Worm (Caenorhabditis elegans) whole organism, L2 larva: ENCODE data around the gene C08F11.12.

ENCODE experiments used
- C34F6.9 ChIP-seq: fragments of 150-350 bp; optimal IDR thresholded peaks from 2 replicates; lab custom pipeline; 2014; ENCODE audit warnings: missing biosample characterization, missing genetic modification characterization
- F13H6.1 ChIP-seq: sonication (generic microtip); optimal IDR thresholded peaks from 2 replicates; lab custom pipeline; 2016; ENCODE audit warnings: missing genetic modification characterization, missing compliant biosample characterization
- Y55F3AM.14 ChIP-seq: fragments of 200-800 bp; sonication (Bioruptor generic); optimal IDR thresholded peaks from 2 replicates; lab custom pipeline; 2018; ENCODE audit warnings: mild to moderate bottlenecking, missing genetic modification characterization, missing compliant biosample characterization
- ZK546.5 ChIP-seq: sonication (generic microtip); optimal IDR thresholded peaks from 2 replicates; lab custom pipeline; 2017; ENCODE audit warnings: missing biosample characterization, missing genetic modification characterization
- aly-2 ChIP-seq: fragments of 150-350 bp; optimal IDR thresholded peaks from 2 replicates; lab custom pipeline; 2014; ENCODE audit warnings: missing biosample characterization, missing genetic modification characterization
- ama-1 ChIP-seq: fragments of 150-350 bp; optimal IDR thresholded peaks from 2 replicates; lab custom pipeline; 2018; ENCODE audit warnings: inconsistent platforms
- blmp-1 ChIP-seq: sonication (generic microtip); optimal IDR thresholded peaks from 2 replicates; lab custom pipeline; 2017; ENCODE audit warnings: missing genetic modification characterization, mild to moderate bottlenecking, missing compliant biosample characterization, antibody characterized with exemption, moderate library complexity; ENCODE audit not compliant: insufficient read depth
- ceh-16 ChIP-seq: fragments of 150-350 bp; optimal IDR thresholded peaks from 2 replicates; lab custom pipeline; 2014; ENCODE audit warnings: missing biosample characterization, missing genetic modification characterization
- ceh-82 ChIP-seq: fragments of 150-350 bp; optimal IDR thresholded peaks from 2 replicates; lab custom pipeline; 2014; ENCODE audit warnings: missing biosample characterization, missing genetic modification characterization
- crh-2 ChIP-seq: sonication (generic microtip); optimal IDR thresholded peaks from 2 replicates; lab custom pipeline; 2017; ENCODE audit warnings: missing biosample characterization, missing genetic modification characterization
- dmd-4 ChIP-seq: sonication (generic microtip); optimal IDR thresholded peaks from 2 replicates; lab custom pipeline; 2017; ENCODE audit warnings: missing biosample characterization, missing genetic modification characterization
- egl-27 ChIP-seq: sonication (generic microtip); optimal IDR thresholded peaks from 3 replicates; lab custom pipeline; 2017; ENCODE audit warnings: missing biosample characterization, missing genetic modification reagents, missing genetic modification characterization
- elt-1 ChIP-seq: fragments of 150-350 bp; optimal IDR thresholded peaks from 2 replicates; lab custom pipeline; 2014; ENCODE audit warnings: missing biosample characterization, missing genetic modification characterization
- elt-3 ChIP-seq: sonication (generic microtip); optimal IDR thresholded peaks from 2 replicates; lab custom pipeline; 2017; ENCODE audit warnings: missing biosample characterization, missing genetic modification characterization
- fos-1 ChIP-seq: fragments of 150-350 bp; optimal IDR thresholded peaks from 2 replicates; lab custom pipeline; 2014; ENCODE audit warnings: missing biosample characterization, missing genetic modification characterization
- gmeb-1 ChIP-seq: fragments of 150-350 bp; optimal IDR thresholded peaks from 2 replicates; lab custom pipeline; 2014; ENCODE audit warnings: missing biosample characterization, missing genetic modification characterization
- lin-13 ChIP-seq: fragments of 150-350 bp; optimal IDR thresholded peaks from 2 replicates; lab custom pipeline; 2014; ENCODE audit warnings: missing biosample characterization, missing genetic modification reagents, missing genetic modification characterization
- lin-39 ChIP-seq: fragments of 150-350 bp; optimal IDR thresholded peaks from 2 replicates; lab custom pipeline; 2014; ENCODE audit warnings: missing biosample characterization, missing genetic modification reagents, missing genetic modification characterization
- lsy-2 ChIP-seq, 2 experiments: fragments of 150-350 bp in 1 of 2; sonication (generic microtip) in 1 of 2; optimal IDR thresholded peaks; 2 replicates each; lab custom pipeline; 2014 to 2017; ENCODE audit warnings: missing biosample characterization in 2 of 2, missing genetic modification characterization in 2 of 2
- mab-5 ChIP-seq: fragments of 150-350 bp; optimal IDR thresholded peaks from 2 replicates; lab custom pipeline; 2014; ENCODE audit warnings: missing biosample characterization, missing genetic modification characterization
- mbf-1 ChIP-seq: sonication (generic microtip); optimal IDR thresholded peaks from 2 replicates; lab custom pipeline; 2017; ENCODE audit warnings: missing biosample characterization, missing genetic modification characterization
- mdl-1 ChIP-seq, 2 experiments: fragments of 150-350 bp in 1 of 2; sonication (generic microtip) in 1 of 2; optimal IDR thresholded peaks; 2 replicates each; lab custom pipeline; 2017; ENCODE audit warnings: missing biosample characterization in 2 of 2, missing genetic modification characterization in 2 of 2
- nhr-10 ChIP-seq: sonication (generic microtip); optimal IDR thresholded peaks from 2 replicates; lab custom pipeline; 2017; ENCODE audit warnings: missing biosample characterization, missing genetic modification characterization
- nhr-11 ChIP-seq: fragments of 150-350 bp; optimal IDR thresholded peaks from 2 replicates; lab custom pipeline; 2014; ENCODE audit warnings: missing biosample characterization, missing genetic modification characterization
- nhr-129 ChIP-seq: fragments of 150-350 bp; optimal IDR thresholded peaks from 2 replicates; lab custom pipeline; 2014; ENCODE audit warnings: missing biosample characterization, missing genetic modification characterization
- nhr-21 ChIP-seq: fragments of 150-350 bp; optimal IDR thresholded peaks from 2 replicates; lab custom pipeline; 2014; ENCODE audit warnings: missing biosample characterization, missing genetic modification characterization
- nhr-237 ChIP-seq: fragments of 150-350 bp; optimal IDR thresholded peaks from 2 replicates; lab custom pipeline; 2014; ENCODE audit warnings: missing biosample characterization, missing genetic modification characterization
- nhr-25 ChIP-seq: fragments of 150-350 bp; sonication (generic microtip); optimal IDR thresholded peaks from 3 replicates; lab custom pipeline; 2014; ENCODE audit warnings: missing biosample characterization, missing genetic modification characterization
- nhr-6 ChIP-seq: fragments of 150-350 bp; optimal IDR thresholded peaks from 2 replicates; lab custom pipeline; 2014; ENCODE audit warnings: missing biosample characterization, missing genetic modification characterization
- nhr-77 ChIP-seq: fragments of 150-350 bp; optimal IDR thresholded peaks from 2 replicates; lab custom pipeline; 2014; ENCODE audit warnings: missing biosample characterization, missing genetic modification characterization
- peb-1 ChIP-seq: fragments of 150-350 bp; optimal IDR thresholded peaks from 2 replicates; lab custom pipeline; 2014; ENCODE audit warnings: missing biosample characterization, missing genetic modification characterization
- sem-4 ChIP-seq: fragments of 150-350 bp; optimal IDR thresholded peaks from 2 replicates; lab custom pipeline; 2014; ENCODE audit warnings: missing biosample characterization, missing genetic modification reagents, missing genetic modification characterization
- skn-1 ChIP-seq: sonication (generic microtip); optimal IDR thresholded peaks from 2 replicates; lab custom pipeline; 2017; ENCODE audit warnings: missing biosample characterization, missing genetic modification characterization
- sma-3 ChIP-seq: sonication (generic microtip); optimal IDR thresholded peaks from 2 replicates; lab custom pipeline; 2016; ENCODE audit warnings: missing genetic modification reagents, missing genetic modification characterization, missing compliant biosample characterization
- sma-9 ChIP-seq, 2 experiments: fragments of 150-350 bp in 1 of 2; sonication (generic microtip) in 1 of 2; optimal IDR thresholded peaks; 2 replicates each; lab custom pipeline; 2014 to 2016; ENCODE audit warnings: missing genetic modification characterization in 2 of 2, mild to moderate bottlenecking in 1 of 2, missing biosample characterization in 1 of 2, missing compliant biosample characterization in 1 of 2, missing genetic modification reagents in 1 of 2, moderate library complexity in 1 of 2
- unc-62 ChIP-seq: fragments of 150-350 bp; optimal IDR thresholded peaks from 2 replicates; lab custom pipeline; 2014; ENCODE audit warnings: missing biosample characterization, missing genetic modification reagents, missing genetic modification characterization
- zag-1 ChIP-seq: fragments of 150-350 bp; optimal IDR thresholded peaks from 2 replicates; lab custom pipeline; 2014; ENCODE audit warnings: missing biosample characterization, missing genetic modification characterization
- ztf-1 ChIP-seq: fragments of 200-800 bp; sonication (Bioruptor generic); conservative IDR thresholded peaks from 2 replicates; pipeline ENCODE4 v1.3.6; 2022; ENCODE audit warnings: missing genetic modification characterization, missing compliant biosample characterization
- ztf-4 ChIP-seq: fragments of 150-350 bp; optimal IDR thresholded peaks from 2 replicates; lab custom pipeline; 2014; ENCODE audit warnings: missing biosample characterization, missing genetic modification characterization

Gene C08F11.12

DNA sequence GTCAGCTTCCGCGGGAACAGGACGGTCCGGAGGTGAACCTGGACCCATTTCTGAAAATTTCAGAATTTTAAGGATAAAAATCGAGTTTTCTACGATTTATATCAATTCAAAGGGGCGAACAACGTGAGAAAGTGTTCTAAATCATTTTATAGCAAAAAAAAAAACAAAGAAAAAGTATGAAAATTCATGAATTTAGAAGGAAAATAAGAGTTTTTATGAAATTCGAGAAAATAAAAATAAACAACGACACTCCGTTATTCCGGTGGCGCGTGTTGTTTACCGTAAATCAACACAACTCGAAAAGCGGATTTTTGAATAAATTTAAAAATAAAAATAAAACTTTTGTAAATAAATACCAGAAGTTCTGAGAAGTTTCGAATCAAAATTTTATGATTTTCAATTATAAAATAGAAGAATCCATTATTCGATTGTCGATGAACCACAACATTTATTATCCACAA is 35.7 kb upstream of the C08F11.12 start, which contains the start of gene nyn-1:
Gene nyn-1, minus strand, starts transcription at position 51 of the 461 bp plus-strand sequence.
- no peak for TF ChIP-seq nhr-6 (tag; lab: Kevin White, UChicago)
- TF ChIP-seq nhr-237 (tag; lab: Kevin White, UChicago) = no peak
- no peak for TF ChIP-seq skn-1
- TF ChIP-seq ztf-4 (tag; lab: Kevin White, UChicago) = no peak
- no peak for TF ChIP-seq ztf-1 (GFP tag; lab: Robert Waterston, UW)
- TF ChIP-seq fos-1 (tag; lab: Kevin White, UChicago) = no peak
- TF ChIP-seq ama-1 = no peak
- no peak for TF ChIP-seq nhr-11 (tag; lab: Kevin White, UChicago)
- no peak for TF ChIP-seq ceh-82 (tag; lab: Kevin White, UChicago)
- no peak for TF ChIP-seq peb-1 (tag; lab: Kevin White, UChicago)
- TF ChIP-seq lin-39 (tag; lab: Kevin White, UChicago) = no peak
- TF ChIP-seq nhr-10 (tag; lab: Kevin White, UChicago) = no peak
- no peak for TF ChIP-seq blmp-1 (tag; lab: Kevin White, UChicago)
- no peak for TF ChIP-seq elt-1 (tag; lab: Kevin White, UChicago)

ce11 chrIV:13684827-13685226 is 33.5 kb upstream of the C08F11.12 start:
- TF ChIP-seq ZK546.5 (tag; lab: Kevin White, UChicago) (no peak), nhr-77 (tag; lab: Kevin White, UChicago) (no peak)

DNA sequence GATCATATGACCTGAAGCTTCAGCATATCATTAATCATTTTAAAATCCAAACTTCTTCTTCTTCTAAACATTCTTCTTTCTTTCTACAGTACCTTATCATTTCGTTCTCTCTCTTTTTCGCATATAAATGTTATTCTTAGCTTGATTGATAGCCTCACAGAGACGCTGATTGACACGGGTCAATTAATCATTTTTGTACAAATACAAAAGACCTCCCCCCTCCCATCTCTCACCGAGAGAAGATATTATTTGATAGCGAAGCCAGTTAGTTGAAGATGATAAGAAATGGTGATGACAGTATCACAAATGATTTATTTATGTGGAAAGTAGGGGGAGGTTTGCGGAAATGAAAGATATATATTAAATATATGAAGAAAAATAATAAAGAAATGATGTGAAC is 31.4 kb upstream of the C08F11.12 start:
- TF ChIP-seq elt-3 (tag; lab: Kevin White, UChicago) (no peak), egl-27 (tag; lab: Kevin White, UChicago) (peak; percentile 60), Y55F3AM.14 (GFP tag; lab: Kevin White, UChicago) (no peak), fos-1 (tag; lab: Kevin White, UChicago) (peak; percentile 64), C34F6.9 (tag; lab: Kevin White, UChicago) (no peak), crh-2 (tag; lab: Kevin White, UChicago) (peak; percentile 57), ceh-82 (tag; lab: Kevin White, UChicago) (no peak), sma-3 (GFP tag; lab: Kevin White, UChicago) (peak; percentile 83), nhr-25 (peak; percentile 89), nhr-11 (tag; lab: Kevin White, UChicago) (no peak), ztf-4 (tag; lab: Kevin White, UChicago) (no peak), lin-13 (GFP tag; lab: Kevin White, UChicago) (no peak), peb-1 (tag; lab: Kevin White, UChicago) (no peak), nhr-21 (tag; lab: Kevin White, UChicago) (peak; percentile 91), nhr-237 (tag; lab: Kevin White, UChicago) (no peak), mab-5 (tag; lab: Kevin White, UChicago) (peak; percentile 89), ztf-1 (GFP tag; lab: Robert Waterston, UW) (no peak), gmeb-1 (tag; lab: Kevin White, UChicago) (peak; percentile 47), blmp-1 (tag; lab: Kevin White, UChicago) (peak; percentile 34), nhr-129 (tag; lab: Kevin White, UChicago) (peak; percentile 13), unc-62 (GFP tag; lab: Kevin White, UChicago) (peak; percentile 86), lin-39 (tag; lab: Kevin White, UChicago) (no peak), sem-4 (tag; lab: Kevin White, UChicago) (no peak), nhr-6 (tag; lab: Kevin White, UChicago) (no peak), sma-9 (GFP tag; optimal IDR thresholded peaks at IDR 0.05; lab: Kevin White, UChicago) (no peak), sma-9 (tag; optimal IDR thresholded peaks at IDR 0.05; lab: Kevin White, UChicago) (no peak), lsy-2 (tag; optimal IDR thresholded peaks at IDR 0.05; lab: Kevin White, UChicago) (peak in 1 of 2 experiments; percentile 68), dmd-4 (tag; lab: Kevin White, UChicago) (no peak), F13H6.1 (tag; lab: Kevin White, UChicago) (peak; percentile 17)

DNA sequence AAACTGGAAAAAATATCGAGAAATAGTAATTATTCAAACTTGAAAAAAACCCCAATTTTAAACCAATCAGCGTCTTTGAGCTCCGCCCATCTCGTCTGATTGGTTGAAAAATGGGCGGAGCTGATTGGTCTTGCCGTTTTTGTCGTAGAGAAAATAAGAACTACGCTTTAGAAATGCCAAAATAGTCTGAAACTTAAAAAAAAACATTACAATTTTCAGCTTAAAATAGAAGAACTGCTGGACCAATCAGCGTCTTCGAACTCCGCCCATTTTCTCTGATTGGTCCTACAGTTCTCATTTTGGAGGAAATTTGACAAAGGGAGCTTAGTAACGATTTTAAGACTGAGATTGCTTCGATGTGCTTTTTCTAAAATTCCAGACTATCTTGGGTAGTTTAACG is 28.2 kb upstream of the C08F11.12 start:
- TF ChIP-seq ceh-16 (tag; lab: Kevin White, UChicago) (no peak), mbf-1 (tag; lab: Kevin White, UChicago) (no peak), mdl-1 (tag; optimal IDR thresholded peaks at IDR 0.05; lab: Kevin White, UChicago) (no peak), nhr-77 (tag; lab: Kevin White, UChicago) (no peak), nhr-129 (tag; lab: Kevin White, UChicago) (no peak), zag-1 (tag; lab: Kevin White, UChicago) (no peak), ceh-82 (tag; lab: Kevin White, UChicago) (no peak), blmp-1 (tag; lab: Kevin White, UChicago) (no peak), aly-2 (no peak), elt-3 (tag; lab: Kevin White, UChicago) (no peak), sma-9 (GFP tag; optimal IDR thresholded peaks at IDR 0.05; lab: Kevin White, UChicago) (no peak), sma-9 (tag; optimal IDR thresholded peaks at IDR 0.05; lab: Kevin White, UChicago) (no peak), mab-5 (tag; lab: Kevin White, UChicago) (no peak), dmd-4 (tag; lab: Kevin White, UChicago) (no peak)
